Worm (Caenorhabditis elegans) whole organism, L3 larva: Measurements from ENCODE around the gene ttll-11.

Experiments
- fos-1 ChIP-seq: fragments of 150-350 bp; optimal IDR thresholded peaks from 2 replicates; lab custom pipeline; 2014; ENCODE audit warnings: missing biosample characterization, missing genetic modification characterization
- nhr-11 ChIP-seq: fragments of 150-350 bp; optimal IDR thresholded peaks from 2 replicates; lab custom pipeline; 2014; ENCODE audit warnings: missing biosample characterization, missing genetic modification characterization
- nhr-237 ChIP-seq: fragments of 150-350 bp; optimal IDR thresholded peaks from 2 replicates; lab custom pipeline; 2014; ENCODE audit warnings: missing biosample characterization, missing genetic modification characterization

DNA sequence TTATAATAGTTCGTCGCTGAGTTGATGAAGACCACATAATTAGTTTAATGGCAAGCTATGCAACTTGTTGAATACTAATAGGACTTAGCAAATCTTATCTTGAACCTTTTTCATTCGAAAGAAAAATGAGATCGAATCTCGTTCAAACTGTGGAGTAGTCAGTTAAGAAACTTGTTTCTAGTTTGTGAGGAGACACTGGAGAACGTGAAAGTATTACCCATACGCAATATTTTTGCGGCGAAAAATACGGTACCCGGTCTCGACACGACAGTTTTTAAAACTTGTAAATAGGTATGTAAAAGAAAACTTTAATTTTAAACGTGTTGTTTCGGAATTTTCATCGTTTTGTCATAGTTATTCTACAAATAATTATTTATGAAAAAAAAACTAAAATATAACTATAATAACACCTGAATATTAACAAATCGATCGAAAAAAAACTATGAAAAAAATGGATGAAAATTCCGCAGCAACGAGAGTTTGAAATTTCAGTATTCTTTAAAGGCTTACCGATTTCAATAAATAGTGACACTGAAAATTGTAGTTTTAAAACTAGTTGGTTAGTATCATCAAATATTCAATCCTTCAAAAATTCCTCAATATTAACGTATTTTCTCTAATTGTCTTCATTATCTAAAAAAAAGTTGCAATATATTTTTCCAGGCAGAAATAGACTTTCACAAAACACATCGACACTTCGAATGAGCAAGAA lies 48.2 kb downstream of the ttll-11 start, which contains the start of the genes F20C5.7 and parg-1:
- TF ChIP-seq nhr-11 (tag; lab: Kevin White, UChicago) (no peak), nhr-237 (tag; lab: Kevin White, UChicago) (no peak), fos-1 (tag; lab: Kevin White, UChicago) (no peak)
